Worm (Caenorhabditis elegans) whole organism, L4 larva: ENCODE measurements around the gene C27A2.12.

Source experiments
- D1046.2 ChIP-seq: fragments of 200-800 bp; sonication (Bioruptor generic); IDR thresholded peaks from 2 replicates; pipeline ENCODE4 v1.3.6; 2022; ENCODE audit warnings: missing genetic modification characterization, missing compliant biosample characterization
- F44E2.7 ChIP-seq: fragments of 200-800 bp; sonication (Bioruptor generic); IDR thresholded peaks from 2 replicates; pipeline ENCODE4 v2.1.2; 2022; ENCODE audit warnings: missing genetic modification characterization, missing compliant biosample characterization
- Y75B8A.6 ChIP-seq: fragments of 200-800 bp; sonication (Bioruptor generic); IDR thresholded peaks from 2 replicates; pipeline ENCODE4 v1.3.6; 2022; ENCODE audit warnings: missing genetic modification reagents, missing genetic modification characterization, missing compliant biosample characterization
- ZK546.5 ChIP-seq, 2 experiments: sonication (generic microtip); optimal IDR thresholded peaks; 2 replicates each; lab custom pipeline; 2017; ENCODE audit warnings: missing biosample characterization in 2 of 2, missing genetic modification characterization in 2 of 2
- aha-1 ChIP-seq: fragments of 150-350 bp; peaks from one replicate; lab custom pipeline; 2014; ENCODE audit warnings: missing biosample characterization, missing genetic modification characterization
- aly-2 ChIP-seq: sonication (generic microtip); optimal IDR thresholded peaks from 2 replicates; lab custom pipeline; 2018; ENCODE audit warnings: missing biosample characterization, missing genetic modification characterization
- attf-4 ChIP-seq: sonication (generic microtip); optimal IDR thresholded peaks from 3 replicates; lab custom pipeline; 2017; ENCODE audit warnings: missing biosample characterization, missing genetic modification characterization
- ceh-32 ChIP-seq: sonication (generic microtip); optimal IDR thresholded peaks from 2 replicates; lab custom pipeline; 2016; ENCODE audit warnings: mild to moderate bottlenecking, missing genetic modification characterization, missing compliant biosample characterization; ENCODE audit not compliant: poor library complexity
- cey-2 ChIP-seq: sonication (generic microtip); optimal IDR thresholded peaks from 3 replicates; lab custom pipeline; 2017; ENCODE audit warnings: missing genetic modification characterization, mild to moderate bottlenecking, missing compliant biosample characterization, antibody characterized with exemption, borderline replicate concordance; ENCODE audit not compliant: insufficient read depth
- ctbp-1 ChIP-seq: fragments of 200-800 bp; sonication (Bioruptor generic); IDR thresholded peaks from 2 replicates; pipeline ENCODE4 v1.3.6; 2022; ENCODE audit warnings: missing genetic modification reagents, missing genetic modification characterization, missing compliant biosample characterization
- daf-12 ChIP-seq: fragments of 150-350 bp; optimal IDR thresholded peaks from 2 replicates; lab custom pipeline; 2014; ENCODE audit warnings: missing biosample characterization, missing genetic modification reagents, missing genetic modification characterization
- daf-8 ChIP-seq: fragments of 200-800 bp; sonication (Bioruptor generic); IDR thresholded peaks from 2 replicates; pipeline ENCODE4 v1.3.6; 2022; ENCODE audit warnings: missing genetic modification characterization, missing compliant biosample characterization
- dmd-8 ChIP-seq: fragments of 200-800 bp; sonication (Bioruptor generic); IDR thresholded peaks from 2 replicates; pipeline ENCODE4 v1.3.6; 2022; ENCODE audit warnings: missing genetic modification characterization, missing compliant biosample characterization
- dmd-9 ChIP-seq: fragments of 200-800 bp; sonication (Bioruptor generic); IDR thresholded peaks from 2 replicates; pipeline ENCODE4 v1.3.6; 2022; ENCODE audit warnings: missing genetic modification reagents, missing genetic modification characterization, missing compliant biosample characterization
- egl-27 ChIP-seq: sonication (generic microtip); optimal IDR thresholded peaks from 3 replicates; lab custom pipeline; 2017; ENCODE audit warnings: missing biosample characterization, missing genetic modification reagents, missing genetic modification characterization
- egl-43 ChIP-seq: fragments of 200-800 bp; sonication (Bioruptor generic); IDR thresholded peaks from 2 replicates; pipeline ENCODE4 v1.3.6; 2022; ENCODE audit warnings: missing genetic modification reagents, missing genetic modification characterization, missing compliant biosample characterization
- fkh-10 ChIP-seq: fragments of 150-350 bp; optimal IDR thresholded peaks from 2 replicates; lab custom pipeline; 2014; ENCODE audit warnings: missing biosample characterization, missing genetic modification reagents, missing genetic modification characterization
- fos-1 ChIP-seq: fragments of 150-350 bp; optimal IDR thresholded peaks from 2 replicates; lab custom pipeline; 2014; ENCODE audit warnings: missing biosample characterization, missing genetic modification characterization
- gei-8 ChIP-seq: fragments of 200-800 bp; sonication (Bioruptor generic); optimal IDR thresholded peaks from 2 replicates; lab custom pipeline; 2018; ENCODE audit warnings: mild to moderate bottlenecking, missing genetic modification characterization, missing compliant biosample characterization
- hlh-30 ChIP-seq: sonication (generic microtip); optimal IDR thresholded peaks from 2 replicates; lab custom pipeline; 2017; ENCODE audit warnings: antibody characterized with exemption, mild to moderate bottlenecking, missing genetic modification characterization, missing compliant biosample characterization; ENCODE audit not compliant: insufficient read depth
- lin-15B ChIP-seq: fragments of 150-350 bp; sonication (generic microtip); optimal IDR thresholded peaks from 3 replicates; lab custom pipeline; 2014; ENCODE audit warnings: missing biosample characterization, missing genetic modification characterization
- lin-38 ChIP-seq: fragments of 200-800 bp; sonication (Bioruptor generic); IDR thresholded peaks from 2 replicates; pipeline ENCODE4 v1.3.6; 2022; ENCODE audit warnings: missing genetic modification reagents, missing genetic modification characterization, missing compliant biosample characterization
- lin-39 ChIP-seq: fragments of 150-350 bp; optimal IDR thresholded peaks from 2 replicates; lab custom pipeline; 2014; ENCODE audit warnings: missing biosample characterization, missing genetic modification reagents, missing genetic modification characterization
- lsy-2 ChIP-seq, 2 experiments: fragments of 150-350 bp in 1 of 2; sonication (generic microtip) in 1 of 2; optimal IDR thresholded peaks; 2 replicates each; lab custom pipeline; 2014 to 2017; ENCODE audit warnings: missing biosample characterization in 2 of 2, missing genetic modification characterization in 2 of 2
- madf-5 ChIP-seq, 2 experiments: fragments of 200-800 bp; sonication (Bioruptor generic); IDR thresholded peaks; 2 replicates each; pipeline ENCODE4 v1.3.6; 2022; ENCODE audit warnings: missing compliant biosample characterization in 2 of 2, missing genetic modification characterization in 2 of 2
- madf-9 ChIP-seq: fragments of 200-800 bp; sonication (Bioruptor generic); conservative IDR thresholded peaks from 2 replicates; pipeline ENCODE4 v1.3.6; 2022; ENCODE audit warnings: missing genetic modification reagents, missing genetic modification characterization, missing compliant biosample characterization
- mdl-1 ChIP-seq, 2 experiments: fragments of 150-350 bp in 1 of 2; sonication (generic microtip) in 1 of 2; optimal IDR thresholded peaks; 2 replicates each; lab custom pipeline; 2014 to 2017; ENCODE audit warnings: missing biosample characterization in 2 of 2, missing genetic modification characterization in 2 of 2
- nhr-111 ChIP-seq: fragments of 200-800 bp; sonication (Bioruptor generic); optimal IDR thresholded peaks from 2 replicates; lab custom pipeline; 2018; ENCODE audit warnings: mild to moderate bottlenecking, missing genetic modification characterization, missing compliant biosample characterization
- nhr-28 ChIP-seq: fragments of 150-350 bp; optimal IDR thresholded peaks from 2 replicates; lab custom pipeline; 2014; ENCODE audit warnings: missing biosample characterization, missing genetic modification characterization
- nhr-41 ChIP-seq: fragments of 200-800 bp; sonication (Bioruptor generic); IDR thresholded peaks from 2 replicates; pipeline ENCODE4 v1.3.6; 2022; ENCODE audit warnings: missing genetic modification reagents, missing genetic modification characterization, missing compliant biosample characterization
- nhr-42 ChIP-seq: fragments of 200-800 bp; sonication (Bioruptor generic); IDR thresholded peaks from 2 replicates; pipeline ENCODE4 v1.3.6; 2022; ENCODE audit warnings: missing genetic modification characterization, missing compliant biosample characterization
- nhr-77 ChIP-seq: fragments of 150-350 bp; optimal IDR thresholded peaks from 2 replicates; lab custom pipeline; 2014; ENCODE audit warnings: missing biosample characterization, missing genetic modification characterization
- php-3 ChIP-seq: fragments of 200-800 bp; sonication (Bioruptor generic); IDR thresholded peaks from 2 replicates; pipeline ENCODE4 v1.3.6; 2022; ENCODE audit warnings: missing genetic modification reagents, missing genetic modification characterization, missing compliant biosample characterization
- saeg-2 ChIP-seq: fragments of 200-800 bp; sonication (Bioruptor generic); IDR thresholded peaks from 2 replicates; pipeline ENCODE4 v1.3.6; 2022; ENCODE audit warnings: missing genetic modification reagents, missing genetic modification characterization, missing compliant biosample characterization
- skn-1 ChIP-seq: fragments of 150-350 bp; optimal IDR thresholded peaks from 2 replicates; lab custom pipeline; 2014; ENCODE audit warnings: missing biosample characterization, missing genetic modification characterization
- snpc-1.2 ChIP-seq: fragments of 200-800 bp; sonication (Bioruptor generic); IDR thresholded peaks from 2 replicates; pipeline ENCODE4 v1.3.6; 2022; ENCODE audit warnings: missing genetic modification reagents, missing genetic modification characterization, missing compliant biosample characterization
- snpc-4 ChIP-seq: fragments of 150-350 bp; optimal IDR thresholded peaks from 2 replicates; lab custom pipeline; 2014; ENCODE audit warnings: missing biosample characterization, missing genetic modification characterization
- spr-3 ChIP-seq: fragments of 200-800 bp; sonication (Bioruptor generic); optimal IDR thresholded peaks from 2 replicates; lab custom pipeline; 2018; ENCODE audit warnings: mild to moderate bottlenecking, missing genetic modification characterization, missing compliant biosample characterization
- unc-130 ChIP-seq: sonication (generic microtip); optimal IDR thresholded peaks from 2 replicates; lab custom pipeline; 2016; ENCODE audit warnings: missing genetic modification reagents, missing genetic modification characterization, missing compliant biosample characterization
- unc-62 ChIP-seq, 3 experiments: fragments of 150-350 bp in 1 of 3; sonication (generic microtip); optimal IDR thresholded peaks in 2 of 3; peaks in 1 of 3; 1 replicate in 1 of 3; 2 replicates in 2 of 3; lab custom pipeline; 2014 to 2017; ENCODE audit warnings: missing biosample characterization in 3 of 3, missing genetic modification characterization in 3 of 3, missing genetic modification reagents in 3 of 3, missing genotype in 1 of 3
- vab-7 ChIP-seq: fragments of 200-800 bp; sonication (Bioruptor generic); IDR thresholded peaks from 2 replicates; pipeline ENCODE4 v1.3.6; 2022; ENCODE audit warnings: missing genetic modification reagents, missing genetic modification characterization, missing compliant biosample characterization
- zip-11 ChIP-seq: fragments of 200-800 bp; sonication (Bioruptor generic); IDR thresholded peaks from 2 replicates; pipeline ENCODE4 v1.3.6; 2022; ENCODE audit warnings: missing genetic modification characterization, missing compliant biosample characterization
- ztf-11 ChIP-seq: fragments of 150-350 bp; optimal IDR thresholded peaks from 2 replicates; lab custom pipeline; 2014; ENCODE audit warnings: missing biosample characterization, missing genetic modification characterization
- ztf-7 ChIP-seq: fragments of 150-350 bp; optimal IDR thresholded peaks from 2 replicates; lab custom pipeline; 2014; ENCODE audit warnings: missing biosample characterization, missing genetic modification characterization

The C27A2.12 gene

ce11 chrII:5071265-5071664, 13.3 kb upstream of the C27A2.12 start, which contains the start of gene C27A2.7:
TSS of gene C27A2.7 (minus strand) at chrII:5071365.
- TF ChIP-seq daf-8 (GFP tag; lab: Robert Waterston, UW) (no peak), ctbp-1 (no peak), lin-15B (tag; lab: Kevin White, UChicago) (no peak), egl-27 (tag; lab: Kevin White, UChicago) (no peak), ZK546.5 (tag; optimal IDR thresholded peaks at IDR 0.05; lab: Kevin White, UChicago) (no peak), nhr-77 (tag; lab: Kevin White, UChicago) (no peak), madf-9 (GFP tag; lab: Robert Waterston, UW) (no peak), snpc-1.2 (GFP tag; lab: Robert Waterston, UW) (no peak), egl-43 (no peak), php-3 (GFP tag; lab: Robert Waterston, UW) (no peak), lin-38 (GFP tag; lab: Robert Waterston, UW) (no peak), daf-12 (tag; lab: Kevin White, UChicago) (no peak), unc-62 (GFP tag; optimal IDR thresholded peaks at IDR 0.05 in 1 of 2; lab: Kevin White, UChicago) (no peak), unc-62 (tag; optimal IDR thresholded peaks at IDR 0.05; lab: Kevin White, UChicago) (no peak), unc-130 (GFP tag; lab: Kevin White, UChicago) (no peak), F44E2.7 (GFP tag; lab: Robert Waterston, UW) (no peak), fos-1 (tag; lab: Kevin White, UChicago) (no peak), cey-2 (tag; lab: Kevin White, UChicago) (no peak), mdl-1 (tag; optimal IDR thresholded peaks at IDR 0.05; lab: Kevin White, UChicago) (no peak), skn-1 (tag; lab: Kevin White, UChicago) (no peak)

DNA sequence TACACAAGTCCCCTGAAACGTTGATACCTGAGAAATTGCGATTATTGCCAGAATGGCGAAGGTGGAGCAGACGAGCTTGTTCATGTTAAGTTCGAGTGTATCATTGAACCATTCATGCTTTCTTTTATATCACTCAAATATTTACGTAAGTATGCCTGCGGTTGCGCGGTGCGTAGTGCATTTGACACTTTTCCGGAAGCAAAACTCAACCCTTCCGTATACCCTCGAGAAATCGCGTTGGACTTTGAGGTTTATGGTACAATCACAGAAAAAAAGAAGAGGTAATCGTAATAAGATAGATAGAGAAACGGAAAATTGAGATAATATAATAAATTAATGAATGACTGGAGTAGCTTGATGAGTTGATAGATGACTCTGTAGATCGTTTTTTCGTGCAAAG, 11.6 kb upstream of the C27A2.12 start, which contains the start of gene idpb-2:
idpb-2 (minus strand) TSS at position 101 of the 400 bp plus-strand sequence.
- no peak for TF ChIP-seq lin-15B (tag; lab: Kevin White, UChicago)
- TF ChIP-seq aha-1 (tag; lab: Kevin White, UChicago) = peak; percentile 14

DNA sequence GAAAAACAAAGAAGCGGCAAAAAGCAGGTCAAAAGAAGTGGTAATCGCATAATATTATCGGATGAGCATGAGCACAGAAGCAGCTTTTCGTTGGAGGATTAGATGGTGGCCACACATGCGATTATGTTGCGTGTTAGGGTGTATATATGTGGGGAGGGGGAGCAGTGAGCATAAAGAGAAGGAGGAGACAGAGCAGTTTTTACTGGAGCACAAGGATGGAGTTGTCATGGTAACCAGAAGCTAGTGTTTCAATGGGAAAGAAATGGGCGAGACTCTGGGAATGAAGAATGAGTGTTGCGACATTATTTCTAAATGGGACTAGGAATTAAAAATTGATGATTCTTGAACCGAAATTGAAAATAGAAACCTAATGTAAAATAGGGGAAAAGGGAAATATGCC, 10.0 kb upstream of the C27A2.12 start, which contains the start of gene C27A2.8:
C27A2.8 (minus strand) TSS at position 117 of the 400 bp plus-strand sequence.
- TF ChIP-seq ztf-11 (tag; lab: Kevin White, UChicago) = no peak
- TF ChIP-seq nhr-42 (GFP tag; lab: Robert Waterston, UW) = no peak
- no peak for TF ChIP-seq madf-5 (GFP tag; IDR thresholded peaks at IDR 0.05; lab: Robert Waterston, UW)
- TF ChIP-seq ceh-32 (tag; lab: Kevin White, UChicago) = no peak
- TF ChIP-seq D1046.2 (GFP tag; lab: Robert Waterston, UW) = no peak
- TF ChIP-seq gei-8 (GFP tag; lab: Kevin White, UChicago) = no peak
- no peak for TF ChIP-seq aly-2
- TF ChIP-seq attf-4 (tag; lab: Kevin White, UChicago) = no peak
- no peak for TF ChIP-seq nhr-111
- TF ChIP-seq lsy-2 (tag; optimal IDR thresholded peaks at IDR 0.05; lab: Kevin White, UChicago) = no peak
- TF ChIP-seq saeg-2 (GFP tag; lab: Robert Waterston, UW) = no peak
- no peak for TF ChIP-seq lin-39 (tag; lab: Kevin White, UChicago)
- TF ChIP-seq snpc-4 (tag; lab: Kevin White, UChicago) = no peak
- no peak for TF ChIP-seq F44E2.7 (GFP tag; lab: Robert Waterston, UW)
- TF ChIP-seq hlh-30 (tag; lab: Kevin White, UChicago) = no peak
- no peak for TF ChIP-seq nhr-28 (tag; lab: Kevin White, UChicago)
- no peak for TF ChIP-seq dmd-9 (GFP tag; lab: Robert Waterston, UW)

DNA sequence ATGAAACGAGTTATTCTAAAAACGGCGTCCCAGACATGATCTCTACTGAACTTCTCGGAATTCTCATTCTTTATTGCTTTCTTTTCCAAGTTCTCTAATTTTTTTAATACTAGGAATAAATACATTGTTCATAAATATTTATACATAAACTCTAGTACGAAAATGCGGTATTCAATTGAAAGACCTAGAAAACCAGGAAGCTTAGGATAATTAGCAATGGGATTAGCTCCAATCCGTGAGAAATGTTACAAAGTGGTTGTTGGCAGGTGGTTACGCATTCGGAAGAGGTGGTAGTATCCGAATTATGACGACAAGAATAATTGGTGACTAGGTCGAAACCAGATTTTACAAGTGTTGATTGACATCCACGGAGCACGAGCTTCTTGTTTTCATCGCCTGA, 9.0 kb upstream of the C27A2.12 start:
- TF ChIP-seq nhr-41 (GFP tag; lab: Robert Waterston, UW) (no peak), aly-2 (no peak), unc-130 (GFP tag; lab: Kevin White, UChicago) (no peak), fkh-10 (no peak), vab-7 (no peak), zip-11 (no peak), spr-3 (GFP tag; lab: Kevin White, UChicago) (no peak), ztf-7 (tag; lab: Kevin White, UChicago) (no peak), daf-8 (GFP tag; lab: Robert Waterston, UW) (no peak), dmd-8 (GFP tag; lab: Robert Waterston, UW) (no peak), Y75B8A.6 (GFP tag; lab: Robert Waterston, UW) (no peak)
